Worm (Caenorhabditis elegans) whole organism, L2 larva: ENCODE data around the gene nhr-234.
A peak's percentile ranks its signal among the peaks of the same experiment; 100 is the strongest.

ENCODE experiments used
- C34F6.9 ChIP-seq: fragments of 150-350 bp; optimal IDR thresholded peaks from 2 replicates; lab custom pipeline; 2014; ENCODE audit warnings: missing biosample characterization, missing genetic modification characterization
- F13H6.1 ChIP-seq: sonication (generic microtip); optimal IDR thresholded peaks from 2 replicates; lab custom pipeline; 2016; ENCODE audit warnings: missing genetic modification characterization, missing compliant biosample characterization
- R02D3.7 ChIP-seq: fragments of 150-350 bp; optimal IDR thresholded peaks from 2 replicates; lab custom pipeline; 2014; ENCODE audit warnings: missing biosample characterization, missing genetic modification characterization
- Y55F3AM.14 ChIP-seq: fragments of 200-800 bp; sonication (Bioruptor generic); optimal IDR thresholded peaks from 2 replicates; lab custom pipeline; 2018; ENCODE audit warnings: mild to moderate bottlenecking, missing genetic modification characterization, missing compliant biosample characterization
- ZK546.5 ChIP-seq: sonication (generic microtip); optimal IDR thresholded peaks from 2 replicates; lab custom pipeline; 2017; ENCODE audit warnings: missing biosample characterization, missing genetic modification characterization
- alr-1 ChIP-seq: fragments of 150-350 bp; optimal IDR thresholded peaks from 2 replicates; lab custom pipeline; 2014; ENCODE audit warnings: missing biosample characterization, missing genetic modification characterization
- aly-2 ChIP-seq: fragments of 150-350 bp; optimal IDR thresholded peaks from 2 replicates; lab custom pipeline; 2014; ENCODE audit warnings: missing biosample characterization, missing genetic modification characterization
- blmp-1 ChIP-seq: sonication (generic microtip); optimal IDR thresholded peaks from 2 replicates; lab custom pipeline; 2017; ENCODE audit warnings: missing genetic modification characterization, mild to moderate bottlenecking, missing compliant biosample characterization, antibody characterized with exemption, moderate library complexity; ENCODE audit not compliant: insufficient read depth
- ceh-16 ChIP-seq: fragments of 150-350 bp; optimal IDR thresholded peaks from 2 replicates; lab custom pipeline; 2014; ENCODE audit warnings: missing biosample characterization, missing genetic modification characterization
- ceh-82 ChIP-seq: fragments of 150-350 bp; optimal IDR thresholded peaks from 2 replicates; lab custom pipeline; 2014; ENCODE audit warnings: missing biosample characterization, missing genetic modification characterization
- dmd-4 ChIP-seq: sonication (generic microtip); optimal IDR thresholded peaks from 2 replicates; lab custom pipeline; 2017; ENCODE audit warnings: missing biosample characterization, missing genetic modification characterization
- egl-27 ChIP-seq: sonication (generic microtip); optimal IDR thresholded peaks from 3 replicates; lab custom pipeline; 2017; ENCODE audit warnings: missing biosample characterization, missing genetic modification reagents, missing genetic modification characterization
- elt-1 ChIP-seq: fragments of 150-350 bp; optimal IDR thresholded peaks from 2 replicates; lab custom pipeline; 2014; ENCODE audit warnings: missing biosample characterization, missing genetic modification characterization
- elt-3 ChIP-seq: sonication (generic microtip); optimal IDR thresholded peaks from 2 replicates; lab custom pipeline; 2017; ENCODE audit warnings: missing biosample characterization, missing genetic modification characterization
- fos-1 ChIP-seq: fragments of 150-350 bp; optimal IDR thresholded peaks from 2 replicates; lab custom pipeline; 2014; ENCODE audit warnings: missing biosample characterization, missing genetic modification characterization
- gmeb-1 ChIP-seq: fragments of 150-350 bp; optimal IDR thresholded peaks from 2 replicates; lab custom pipeline; 2014; ENCODE audit warnings: missing biosample characterization, missing genetic modification characterization
- lin-11 ChIP-seq: fragments of 150-350 bp; sonication (generic microtip); optimal IDR thresholded peaks from 2 replicates; lab custom pipeline; 2014; ENCODE audit warnings: missing biosample characterization, missing genetic modification characterization, inconsistent platforms, mixed read lengths
- lin-13 ChIP-seq: fragments of 150-350 bp; optimal IDR thresholded peaks from 2 replicates; lab custom pipeline; 2014; ENCODE audit warnings: missing biosample characterization, missing genetic modification reagents, missing genetic modification characterization
- lin-39 ChIP-seq: fragments of 150-350 bp; optimal IDR thresholded peaks from 2 replicates; lab custom pipeline; 2014; ENCODE audit warnings: missing biosample characterization, missing genetic modification reagents, missing genetic modification characterization
- lsy-2 ChIP-seq, 2 experiments: fragments of 150-350 bp in 1 of 2; sonication (generic microtip) in 1 of 2; optimal IDR thresholded peaks; 2 replicates each; lab custom pipeline; 2014 to 2017; ENCODE audit warnings: missing biosample characterization in 2 of 2, missing genetic modification characterization in 2 of 2
- mab-5 ChIP-seq: fragments of 150-350 bp; optimal IDR thresholded peaks from 2 replicates; lab custom pipeline; 2014; ENCODE audit warnings: missing biosample characterization, missing genetic modification characterization
- mbf-1 ChIP-seq: sonication (generic microtip); optimal IDR thresholded peaks from 2 replicates; lab custom pipeline; 2017; ENCODE audit warnings: missing biosample characterization, missing genetic modification characterization
- mdl-1 ChIP-seq, 2 experiments: fragments of 150-350 bp in 1 of 2; sonication (generic microtip) in 1 of 2; optimal IDR thresholded peaks; 2 replicates each; lab custom pipeline; 2017; ENCODE audit warnings: missing biosample characterization in 2 of 2, missing genetic modification characterization in 2 of 2
- nhr-10 ChIP-seq: sonication (generic microtip); optimal IDR thresholded peaks from 2 replicates; lab custom pipeline; 2017; ENCODE audit warnings: missing biosample characterization, missing genetic modification characterization
- nhr-11 ChIP-seq: fragments of 150-350 bp; optimal IDR thresholded peaks from 2 replicates; lab custom pipeline; 2014; ENCODE audit warnings: missing biosample characterization, missing genetic modification characterization
- nhr-12 ChIP-seq: fragments of 150-350 bp; optimal IDR thresholded peaks from 2 replicates; lab custom pipeline; 2014; ENCODE audit warnings: missing biosample characterization, missing genetic modification characterization
- nhr-129 ChIP-seq: fragments of 150-350 bp; optimal IDR thresholded peaks from 2 replicates; lab custom pipeline; 2014; ENCODE audit warnings: missing biosample characterization, missing genetic modification characterization
- nhr-21 ChIP-seq: fragments of 150-350 bp; optimal IDR thresholded peaks from 2 replicates; lab custom pipeline; 2014; ENCODE audit warnings: missing biosample characterization, missing genetic modification characterization
- nhr-23 ChIP-seq: fragments of 150-350 bp; optimal IDR thresholded peaks from 2 replicates; lab custom pipeline; 2014; ENCODE audit warnings: missing biosample characterization, missing genetic modification reagents, missing genetic modification characterization
- nhr-237 ChIP-seq: fragments of 150-350 bp; optimal IDR thresholded peaks from 2 replicates; lab custom pipeline; 2014; ENCODE audit warnings: missing biosample characterization, missing genetic modification characterization
- nhr-25 ChIP-seq: fragments of 150-350 bp; sonication (generic microtip); optimal IDR thresholded peaks from 3 replicates; lab custom pipeline; 2014; ENCODE audit warnings: missing biosample characterization, missing genetic modification characterization
- nhr-6 ChIP-seq: fragments of 150-350 bp; optimal IDR thresholded peaks from 2 replicates; lab custom pipeline; 2014; ENCODE audit warnings: missing biosample characterization, missing genetic modification characterization
- nhr-77 ChIP-seq: fragments of 150-350 bp; optimal IDR thresholded peaks from 2 replicates; lab custom pipeline; 2014; ENCODE audit warnings: missing biosample characterization, missing genetic modification characterization
- peb-1 ChIP-seq: fragments of 150-350 bp; optimal IDR thresholded peaks from 2 replicates; lab custom pipeline; 2014; ENCODE audit warnings: missing biosample characterization, missing genetic modification characterization
- sem-4 ChIP-seq: fragments of 150-350 bp; optimal IDR thresholded peaks from 2 replicates; lab custom pipeline; 2014; ENCODE audit warnings: missing biosample characterization, missing genetic modification reagents, missing genetic modification characterization
- skn-1 ChIP-seq: sonication (generic microtip); optimal IDR thresholded peaks from 2 replicates; lab custom pipeline; 2017; ENCODE audit warnings: missing biosample characterization, missing genetic modification characterization
- sma-3 ChIP-seq: sonication (generic microtip); optimal IDR thresholded peaks from 2 replicates; lab custom pipeline; 2016; ENCODE audit warnings: missing genetic modification reagents, missing genetic modification characterization, missing compliant biosample characterization
- snpc-4 ChIP-seq: fragments of 150-350 bp; optimal IDR thresholded peaks from 2 replicates; lab custom pipeline; 2014; ENCODE audit warnings: missing biosample characterization, missing genetic modification characterization
- unc-39 ChIP-seq: fragments of 150-350 bp; optimal IDR thresholded peaks from 2 replicates; lab custom pipeline; 2014; ENCODE audit warnings: missing biosample characterization, missing genetic modification characterization
- unc-55 ChIP-seq: fragments of 150-350 bp; sonication (generic microtip); optimal IDR thresholded peaks from 3 replicates; lab custom pipeline; 2014; ENCODE audit warnings: missing biosample characterization, missing genetic modification reagents, missing genetic modification characterization
- unc-62 ChIP-seq: fragments of 150-350 bp; optimal IDR thresholded peaks from 2 replicates; lab custom pipeline; 2014; ENCODE audit warnings: missing biosample characterization, missing genetic modification reagents, missing genetic modification characterization
- zag-1 ChIP-seq: fragments of 150-350 bp; optimal IDR thresholded peaks from 2 replicates; lab custom pipeline; 2014; ENCODE audit warnings: missing biosample characterization, missing genetic modification characterization
- ztf-1 ChIP-seq: fragments of 200-800 bp; sonication (Bioruptor generic); conservative IDR thresholded peaks from 2 replicates; pipeline ENCODE4 v1.3.6; 2022; ENCODE audit warnings: missing genetic modification characterization, missing compliant biosample characterization
- ztf-11 ChIP-seq: sonication (generic microtip); optimal IDR thresholded peaks from 2 replicates; lab custom pipeline; 2017; ENCODE audit warnings: missing biosample characterization, missing genetic modification characterization
- ztf-4 ChIP-seq: fragments of 150-350 bp; optimal IDR thresholded peaks from 2 replicates; lab custom pipeline; 2014; ENCODE audit warnings: missing biosample characterization, missing genetic modification characterization

nhr-234 gene

DNA sequence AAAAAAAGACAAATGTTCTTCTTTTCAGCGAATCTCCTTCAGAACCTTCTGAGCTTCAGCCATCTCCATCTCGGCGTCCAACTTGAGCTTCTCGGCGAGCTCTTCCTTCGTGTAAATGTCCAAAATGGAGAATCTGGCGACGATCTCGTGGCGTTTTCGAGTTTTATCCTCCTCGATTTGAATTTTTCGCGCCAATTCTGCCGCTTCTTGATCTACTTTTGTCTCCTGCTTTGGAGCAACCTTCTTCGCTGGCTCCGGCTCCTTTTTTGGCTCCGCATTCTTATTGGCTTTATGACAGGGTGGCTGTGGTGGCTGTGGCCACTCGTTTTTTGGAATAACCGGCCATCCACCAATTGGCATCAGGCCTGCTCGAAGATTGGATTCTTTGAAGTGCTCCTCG is 36.8 kb downstream of the nhr-234 start:
- no peak for TF ChIP-seq alr-1 (tag; lab: Kevin White, UChicago)
- no peak for TF ChIP-seq ztf-4 (tag; lab: Kevin White, UChicago)
- TF ChIP-seq nhr-6 (tag; lab: Kevin White, UChicago), result no peak
- no peak for TF ChIP-seq mab-5 (tag; lab: Kevin White, UChicago)
- no peak for TF ChIP-seq unc-55 (GFP tag; lab: Kevin White, UChicago)
- TF ChIP-seq elt-3, result no peak
- no peak for TF ChIP-seq unc-62
- TF ChIP-seq nhr-21, result no peak
- TF ChIP-seq ceh-82, result no peak
- TF ChIP-seq unc-39 (tag; lab: Kevin White, UChicago), result no peak
- TF ChIP-seq nhr-25 (tag; lab: Kevin White, UChicago), result no peak
- no peak for TF ChIP-seq snpc-4 (tag; lab: Kevin White, UChicago)
- no peak for TF ChIP-seq nhr-77 (tag; lab: Kevin White, UChicago)
- no peak for TF ChIP-seq ztf-11
- TF ChIP-seq lin-39 (tag; lab: Kevin White, UChicago), result no peak
- TF ChIP-seq nhr-129 (tag; lab: Kevin White, UChicago), result no peak
- no peak for TF ChIP-seq mbf-1 (tag; lab: Kevin White, UChicago)
- no peak for TF ChIP-seq R02D3.7
- no peak for TF ChIP-seq blmp-1 (tag; lab: Kevin White, UChicago)
- no peak for TF ChIP-seq nhr-237
- TF ChIP-seq, all 48 proteins: peak for 0

ce11 chrII:12677710-12677974 is 41.2 kb downstream of the nhr-234 start, which contains the start of gene Y38E10A.22:
Gene Y38E10A.22 (minus strand): TSS chrII:12677810.
- TF ChIP-seq lin-39 (tag; lab: Kevin White, UChicago) (no peak), F13H6.1 (tag; lab: Kevin White, UChicago) (no peak), nhr-23 (tag; lab: Kevin White, UChicago) (no peak), C34F6.9 (tag; lab: Kevin White, UChicago) (no peak), ceh-16 (tag; lab: Kevin White, UChicago) (no peak), fos-1 (tag; lab: Kevin White, UChicago) (no peak), gmeb-1 (tag; lab: Kevin White, UChicago) (no peak), aly-2 (tag; lab: Kevin White, UChicago) (no peak), ceh-82 (no peak), skn-1 (tag; lab: Kevin White, UChicago) (no peak), ztf-4 (tag; lab: Kevin White, UChicago) (no peak), nhr-6 (tag; lab: Kevin White, UChicago) (no peak), unc-55 (GFP tag; lab: Kevin White, UChicago) (no peak)

DNA sequence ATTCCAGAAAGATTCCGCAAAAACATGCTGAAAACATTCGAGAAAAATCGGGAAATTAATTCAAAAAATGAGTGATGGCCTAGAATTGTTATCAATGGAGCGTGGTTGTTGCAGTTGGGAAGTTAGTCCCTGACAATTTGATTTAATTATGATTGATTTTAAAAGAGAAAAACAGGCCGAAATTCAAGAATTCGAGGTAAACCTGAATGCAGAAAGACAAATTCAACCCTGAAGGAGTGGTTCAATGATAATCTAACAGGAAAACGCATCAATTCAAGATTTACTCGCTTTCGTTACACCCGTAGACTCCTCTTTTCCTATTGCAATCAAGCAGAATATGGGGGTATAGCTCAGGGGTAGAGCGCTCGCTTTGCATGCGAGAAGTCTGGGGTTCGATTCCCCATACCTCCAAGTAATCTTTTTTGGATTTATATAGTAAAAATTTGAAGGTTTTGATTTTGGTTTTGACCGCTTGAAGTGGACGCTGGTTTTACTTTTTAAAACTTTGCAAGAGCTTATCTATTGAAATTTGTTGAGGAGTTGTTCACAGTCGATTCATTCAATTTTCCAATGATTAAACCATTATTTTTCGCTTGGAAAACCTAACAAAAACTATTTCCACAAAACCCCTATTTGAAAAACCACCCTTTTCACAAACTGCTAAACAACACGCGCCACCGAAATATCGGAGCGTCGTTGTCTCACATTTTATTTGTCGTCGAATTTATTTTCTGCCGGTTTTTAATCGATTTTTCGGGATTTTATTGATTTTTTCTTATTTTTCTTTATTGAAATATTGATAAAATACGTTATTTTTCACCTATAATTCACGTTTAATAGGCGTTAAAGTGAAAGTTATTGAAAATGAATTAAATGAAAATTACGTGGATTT is 41.7 kb downstream of the nhr-234 start:
- peak; percentile 22 for TF ChIP-seq Y55F3AM.14 (GFP tag; lab: Kevin White, UChicago)
- TF ChIP-seq sem-4 (tag; lab: Kevin White, UChicago), result peak; percentile 43
- TF ChIP-seq ceh-16 (tag; lab: Kevin White, UChicago), result no peak
- no peak for TF ChIP-seq blmp-1 (tag; lab: Kevin White, UChicago)
- peak; percentile 81 for TF ChIP-seq lin-13 (GFP tag; lab: Kevin White, UChicago)
- no peak for TF ChIP-seq alr-1 (tag; lab: Kevin White, UChicago)
- no peak for TF ChIP-seq elt-3
- TF ChIP-seq nhr-23 (tag; lab: Kevin White, UChicago), result no peak
- peak; percentile 75 for TF ChIP-seq nhr-25 (tag; lab: Kevin White, UChicago)
- TF ChIP-seq R02D3.7, result peak; percentile 44
- TF ChIP-seq gmeb-1 (tag; lab: Kevin White, UChicago), result peak; percentile 87
- no peak for TF ChIP-seq elt-1 (tag; lab: Kevin White, UChicago)
- TF ChIP-seq snpc-4 (tag; lab: Kevin White, UChicago), result peak; percentile 51
- TF ChIP-seq peb-1, result no peak
- TF ChIP-seq skn-1 (tag; lab: Kevin White, UChicago), result no peak
- TF ChIP-seq ZK546.5 (tag; lab: Kevin White, UChicago), result no peak
- peak; percentile 56 for TF ChIP-seq nhr-21
- no peak for TF ChIP-seq ztf-1 (GFP tag; lab: Robert Waterston, UW)
- TF ChIP-seq nhr-12 (tag; lab: Kevin White, UChicago), result no peak
- no peak for TF ChIP-seq lin-11
- no peak for TF ChIP-seq unc-39 (tag; lab: Kevin White, UChicago)
- TF ChIP-seq nhr-6 (tag; lab: Kevin White, UChicago), result no peak
- TF ChIP-seq sma-3, result peak; percentile 80
- TF ChIP-seq lsy-2 (tag; optimal IDR thresholded peaks at IDR 0.05; lab: Kevin White, UChicago), result peak; percentile 59 to 87
- TF ChIP-seq nhr-11 (tag; lab: Kevin White, UChicago), result no peak
- peak; percentile 30 for TF ChIP-seq ztf-4 (tag; lab: Kevin White, UChicago)
- peak; percentile 66 for TF ChIP-seq fos-1 (tag; lab: Kevin White, UChicago)
- peak; percentile 75 for TF ChIP-seq F13H6.1 (tag; lab: Kevin White, UChicago)
- no peak for TF ChIP-seq lin-39 (tag; lab: Kevin White, UChicago)
- no peak for TF ChIP-seq egl-27 (tag; lab: Kevin White, UChicago)
- TF ChIP-seq mdl-1 (tag; optimal IDR thresholded peaks at IDR 0.05; lab: Kevin White, UChicago), result no peak
- TF ChIP-seq ceh-82, result no peak
- TF ChIP-seq zag-1 (tag; lab: Kevin White, UChicago), result no peak
- TF ChIP-seq mbf-1 (tag; lab: Kevin White, UChicago), result no peak
- peak; percentile 93 for TF ChIP-seq unc-55 (GFP tag; lab: Kevin White, UChicago)
- TF ChIP-seq nhr-77 (tag; lab: Kevin White, UChicago), result peak; percentile 8
- no peak for TF ChIP-seq nhr-10 (tag; lab: Kevin White, UChicago)
- TF ChIP-seq nhr-237, result no peak
- no peak for TF ChIP-seq dmd-4 (tag; lab: Kevin White, UChicago)
- TF ChIP-seq nhr-129 (tag; lab: Kevin White, UChicago), result peak; percentile 59
